Worm (Caenorhabditis elegans) whole organism, midembryonic: ENCODE measurements around the gene cyp-34A8.

Source experiments
- T22C8.4 ChIP-seq: fragments of 200-800 bp; sonication (Bioruptor generic); IDR thresholded peaks from 2 replicates; pipeline ENCODE4 v1.3.6; 2022; ENCODE audit warnings: missing genetic modification characterization, missing compliant biosample characterization
- cog-1 ChIP-seq: sonication (generic microtip); optimal IDR thresholded peaks from 2 replicates; lab custom pipeline; 2016; ENCODE audit warnings: missing genetic modification characterization, missing compliant biosample characterization
- flt-1 ChIP-seq: fragments of 200-800 bp; sonication (Bioruptor generic); IDR thresholded peaks from 2 replicates; pipeline ENCODE4 v1.3.6; 2022; ENCODE audit warnings: missing genetic modification characterization, missing compliant biosample characterization
- klf-2 ChIP-seq: fragments of 200-800 bp; sonication (Bioruptor generic); conservative IDR thresholded peaks from 2 replicates; pipeline ENCODE4 v1.3.6; 2022; ENCODE audit warnings: missing genetic modification reagents, missing genetic modification characterization, missing compliant biosample characterization
- med-1 ChIP-seq: sonication (generic microtip); optimal IDR thresholded peaks from 2 replicates; lab custom pipeline; 2017; ENCODE audit warnings: missing genetic modification characterization, mild to moderate bottlenecking, missing compliant biosample characterization, antibody characterized with exemption, missing genetic modification reagents; ENCODE audit not compliant: insufficient read depth
- ref-1 ChIP-seq: fragments of 200-800 bp; sonication (Bioruptor generic); conservative IDR thresholded peaks from 2 replicates; pipeline ENCODE4 v1.3.6; 2022; ENCODE audit warnings: missing genetic modification reagents, missing genetic modification characterization, missing compliant biosample characterization
- tab-1 ChIP-seq: fragments of 200-800 bp; sonication (Bioruptor generic); IDR thresholded peaks from 2 replicates; pipeline ENCODE4 v1.3.6; 2022; ENCODE audit warnings: missing genetic modification characterization, missing compliant biosample characterization
- ztf-23 ChIP-seq: fragments of 200-800 bp; sonication (Bioruptor generic); IDR thresholded peaks from 2 replicates; pipeline ENCODE4 v1.3.6; 2022; ENCODE audit warnings: missing genetic modification reagents, missing genetic modification characterization, missing compliant biosample characterization
- ztf-29 ChIP-seq: fragments of 200-800 bp; sonication (Bioruptor generic); IDR thresholded peaks from 2 replicates; pipeline ENCODE4 v1.3.6; 2022; ENCODE audit warnings: missing genetic modification reagents, missing genetic modification characterization, missing compliant biosample characterization

DNA sequence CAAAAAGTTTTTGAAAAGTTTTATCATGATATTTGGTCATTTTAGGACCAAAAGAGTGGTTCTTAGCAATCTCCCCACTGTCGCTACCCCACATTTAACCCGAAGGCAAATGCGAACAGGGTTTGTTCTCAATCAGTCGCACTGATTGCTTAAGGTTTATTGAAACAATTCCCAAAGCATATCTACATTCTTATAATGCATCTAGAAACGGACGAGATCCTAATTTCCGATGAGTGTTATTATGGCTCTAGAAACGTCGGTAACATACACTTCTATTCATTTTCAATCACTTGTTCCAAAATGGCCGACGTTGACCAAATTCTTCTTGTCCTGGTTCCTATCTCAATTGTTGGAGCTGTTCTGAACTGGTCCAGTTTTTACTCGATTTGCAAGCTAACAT, 46.0 kb downstream of the cyp-34A8 start, which contains the start of gene srx-65:
- TF ChIP-seq ztf-29 (GFP tag; lab: Robert Waterston, UW) (no peak), klf-2 (GFP tag; lab: Robert Waterston, UW) (no peak), flt-1 (GFP tag; lab: Robert Waterston, UW) (no peak), ztf-23 (GFP tag; lab: Robert Waterston, UW) (no peak), med-1 (no peak), T22C8.4 (GFP tag; lab: Robert Waterston, UW) (no peak), ref-1 (no peak), cog-1 (no peak), tab-1 (GFP tag; lab: Robert Waterston, UW) (no peak)
